Worm (Caenorhabditis elegans) whole organism, L1 larva: Measurements from ENCODE around the gene pals-23.

ENCODE experiments used
- aha-1 ChIP-seq: fragments of 150-350 bp; optimal IDR thresholded peaks from 2 replicates; lab custom pipeline; 2014; ENCODE audit warnings: missing biosample characterization, missing genetic modification characterization
- alr-1 ChIP-seq: fragments of 200-800 bp; sonication (Bioruptor generic); optimal IDR thresholded peaks from 2 replicates; lab custom pipeline; 2018; ENCODE audit warnings: borderline replicate concordance, mild to moderate bottlenecking, missing genetic modification characterization, missing compliant biosample characterization
- ama-1 ChIP-seq: fragments of 150-350 bp; optimal IDR thresholded peaks from 2 replicates; lab custom pipeline; 2014
- ces-1 ChIP-seq: fragments of 150-350 bp; optimal IDR thresholded peaks from 2 replicates; lab custom pipeline; 2014; ENCODE audit warnings: missing biosample characterization, missing genetic modification reagents, missing genetic modification characterization
- elt-2 ChIP-seq: sonication (generic microtip); optimal IDR thresholded peaks from 2 replicates; lab custom pipeline; 2016; ENCODE audit warnings: missing genetic modification characterization, mild to moderate bottlenecking, inconsistent platforms, missing compliant biosample characterization, missing genetic modification reagents
- fkh-4 ChIP-seq: sonication (generic microtip); optimal IDR thresholded peaks from 2 replicates; lab custom pipeline; 2016; ENCODE audit warnings: missing compliant biosample characterization, missing genetic modification characterization, borderline replicate concordance
- mep-1 ChIP-seq: fragments of 150-350 bp; optimal IDR thresholded peaks from 2 replicates; lab custom pipeline; 2014; ENCODE audit warnings: missing biosample characterization, missing genetic modification characterization
- nhr-28 ChIP-seq: fragments of 150-350 bp; optimal IDR thresholded peaks from 2 replicates; lab custom pipeline; 2014; ENCODE audit warnings: missing biosample characterization, missing genetic modification characterization
- nhr-76 ChIP-seq: sonication (generic microtip); optimal IDR thresholded peaks from 2 replicates; lab custom pipeline; 2017; ENCODE audit warnings: missing biosample characterization, missing genetic modification characterization
- nhr-77 ChIP-seq: fragments of 150-350 bp; optimal IDR thresholded peaks from 2 replicates; lab custom pipeline; 2014; ENCODE audit warnings: missing biosample characterization, missing genetic modification characterization
- skn-1 ChIP-seq: fragments of 150-350 bp; optimal IDR thresholded peaks from 2 replicates; lab custom pipeline; 2014; ENCODE audit warnings: missing biosample characterization, missing genetic modification characterization
- sox-4 ChIP-seq: sonication (generic microtip); optimal IDR thresholded peaks from 2 replicates; lab custom pipeline; 2016; ENCODE audit warnings: missing genetic modification characterization, missing compliant biosample characterization
- zag-1 ChIP-seq: fragments of 150-350 bp; optimal IDR thresholded peaks from 2 replicates; lab custom pipeline; 2014; ENCODE audit warnings: missing biosample characterization, missing genetic modification characterization

DNA sequence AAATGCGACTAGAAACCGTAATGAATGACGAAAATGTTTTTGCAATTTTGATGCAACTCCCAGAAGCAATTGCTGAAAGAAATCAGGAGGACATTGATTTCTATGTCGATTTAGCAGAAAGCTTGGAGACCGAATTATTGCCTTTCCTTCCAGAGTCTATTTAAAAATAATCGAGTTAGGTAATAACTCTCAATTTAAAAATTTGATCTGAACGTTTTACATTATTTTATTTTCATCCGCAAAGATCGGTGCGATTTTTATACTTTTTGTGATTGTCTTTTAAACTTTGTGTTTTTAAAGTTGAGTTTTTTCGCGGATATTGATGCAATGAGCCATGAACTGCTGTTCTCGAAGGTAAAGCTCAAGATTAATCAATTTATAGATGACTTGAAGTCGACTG lies at the start of gene pals-23:
- TF ChIP-seq aha-1 (no peak), nhr-76 (tag; lab: Kevin White, UChicago) (no peak), elt-2 (tag; lab: Kevin White, UChicago) (no peak), skn-1 (tag; lab: Kevin White, UChicago) (no peak), nhr-28 (no peak), ama-1 (lab: Kevin White, UChicago) (no peak), mep-1 (tag; lab: Kevin White, UChicago) (no peak), fkh-4 (no peak), nhr-77 (tag; lab: Kevin White, UChicago) (no peak), zag-1 (tag; lab: Kevin White, UChicago) (no peak), alr-1 (tag; lab: Kevin White, UChicago) (no peak), sox-4 (tag; lab: Kevin White, UChicago) (no peak), ces-1 (no peak)
